Fruit fly (Drosophila melanogaster): ENCODE measurements around the gene CG18530.

The CG18530 gene

dm6 chr3R:12656946-12657566 is 23.9 kb downstream of the CG18530 start (continued):
- no peak for TF ChIP-seq ems (GFP tag; optimal IDR thresholded peaks at IDR 0.05)
- no peak for TF ChIP-seq CG12299 (tag; optimal IDR thresholded peaks at IDR 0.05)
- peak; percentile 28 for TF ChIP-seq CG6854 (GFP tag; optimal IDR thresholded peaks at IDR 0.05)
- TF ChIP-seq CG5245 (GFP tag; optimal IDR thresholded peaks at IDR 0.05), result no peak
- TF ChIP-seq dmrt99B (tag; optimal IDR thresholded peaks at IDR 0.05), result no peak
- TF ChIP-seq MBD-R2 (GFP tag; IDR thresholded peaks at IDR 0.05), result 0 out of 2 replicates have a peak, but pooled peaks have one; percentile 7
- no peak for TF ChIP-seq Oli (tag; optimal IDR thresholded peaks at IDR 0.05)
- no peak; the same call in 1 of the 2 replicates for TF ChIP-seq lmd (GFP tag; IDR thresholded peaks at IDR 0.05)
- no peak for TF ChIP-seq Aef1 (GFP tag; IDR thresholded peaks at IDR 0.05)
- TF ChIP-seq Optix (GFP tag; IDR thresholded peaks at IDR 0.05), result no peak
- no peak for TF ChIP-seq schlank (tag; optimal IDR thresholded peaks at IDR 0.05)
- TF ChIP-seq CG6175 (GFP tag; IDR thresholded peaks at IDR 0.05), result no peak
- no peak for TF ChIP-seq Doc2 (GFP tag; IDR thresholded peaks at IDR 0.05)
- TF ChIP-seq HHEX (GFP tag; optimal IDR thresholded peaks at IDR 0.05), result peak; percentile 37
- TF ChIP-seq Ssrp (tag; optimal IDR thresholded peaks at IDR 0.05), result no peak
- no peak for TF ChIP-seq CG31441 (GFP tag; IDR thresholded peaks at IDR 0.05)
- no peak for TF ChIP-seq CG30431 (GFP tag; optimal IDR thresholded peaks at IDR 0.05)
- TF ChIP-seq CG2889 (GFP tag; IDR thresholded peaks at IDR 0.05), result no peak
- no peak for TF ChIP-seq wor (GFP tag; IDR thresholded peaks at IDR 0.05)
- TF ChIP-seq Nf-YB (GFP tag; optimal IDR thresholded peaks at IDR 0.05), result no peak
- no peak for TF ChIP-seq CG8290 (GFP tag; optimal IDR thresholded peaks at IDR 0.05)
- peak in 1 of 2 experiments; percentile 60 for TF ChIP-seq CG8290 (tag; optimal IDR thresholded peaks at IDR 0.05)
- TF ChIP-seq ERR (GFP tag; optimal IDR thresholded peaks at IDR 0.05), result no peak
- no peak for TF ChIP-seq CG11456 (GFP tag; IDR thresholded peaks at IDR 0.05)
- TF ChIP-seq CG3281 (GFP tag; optimal IDR thresholded peaks at IDR 0.05), result peak; percentile 71
- no peak for TF ChIP-seq CG10565 (GFP tag; optimal IDR thresholded peaks at IDR 0.05)
- TF ChIP-seq CG11695 (GFP tag; IDR thresholded peaks at IDR 0.05), result no peak
- TF ChIP-seq Deaf1 (tag; optimal IDR thresholded peaks at IDR 0.05), result no peak
- no peak for TF ChIP-seq CG10147 (GFP tag; optimal IDR thresholded peaks at IDR 0.05)
- no peak for TF ChIP-seq wek (GFP tag; optimal IDR thresholded peaks at IDR 0.05)
- peak; percentile 43 for TF ChIP-seq BtbVII (GFP tag; optimal IDR thresholded peaks at IDR 0.05)
- no peak for TF ChIP-seq zf30C (GFP tag; optimal IDR thresholded peaks at IDR 0.05)
- TF ChIP-seq bowl (GFP tag; IDR thresholded peaks at IDR 0.05), result no peak
- no peak for TF ChIP-seq pan (optimal IDR thresholded peaks at IDR 0.05)
- no peak for TF ChIP-seq pan (GFP tag; optimal IDR thresholded peaks at IDR 0.05 in 1 of 2, IDR thresholded peaks at IDR 0.05 in 1 of 2)
- no peak for TF ChIP-seq CG17186 (GFP tag; optimal IDR thresholded peaks at IDR 0.05)
- no peak for TF ChIP-seq ara (GFP tag; IDR thresholded peaks at IDR 0.05)
- TF ChIP-seq NK7.1 (GFP tag; optimal IDR thresholded peaks at IDR 0.05), result no peak
- TF ChIP-seq Atf3 (GFP tag; optimal IDR thresholded peaks at IDR 0.05), result no peak
- TF ChIP-seq CG11560 (tag; IDR thresholded peaks at IDR 0.05), result no peak
- no peak for TF ChIP-seq otp (GFP tag; IDR thresholded peaks at IDR 0.05)
- TF ChIP-seq CG7928 (GFP tag; optimal IDR thresholded peaks at IDR 0.05), result no peak
- no peak for TF ChIP-seq psq (GFP tag; optimal IDR thresholded peaks at IDR 0.05)
- no peak for TF ChIP-seq org-1 (GFP tag; optimal IDR thresholded peaks at IDR 0.05)
- no peak for TF ChIP-seq chinmo (GFP tag; IDR thresholded peaks at IDR 0.05; ENCODE audit: partially characterized antibody)
- no peak for TF ChIP-seq CG17568 (GFP tag; optimal IDR thresholded peaks at IDR 0.05)
- TF ChIP-seq CG2120 (GFP tag; optimal IDR thresholded peaks at IDR 0.05), result peak; percentile 64
- no peak for TF ChIP-seq CG15073 (GFP tag; optimal IDR thresholded peaks at IDR 0.05)
- TF ChIP-seq CG10543 (GFP tag; optimal IDR thresholded peaks at IDR 0.05), result peak; percentile 14
- TF ChIP-seq ab (GFP tag; optimal IDR thresholded peaks at IDR 0.05), result no peak
- no peak for TF ChIP-seq CG4820 (GFP tag; optimal IDR thresholded peaks at IDR 0.05)
- TF ChIP-seq CG34376 (GFP tag; optimal IDR thresholded peaks at IDR 0.05), result no peak

Data from whole organism, embryonic.